Worm (Caenorhabditis elegans) whole organism, L3 larva: ENCODE data around the gene alh-8.

Experiments
- R02D3.7 ChIP-seq: fragments of 150-350 bp; optimal IDR thresholded peaks from 2 replicates; lab custom pipeline; 2014; ENCODE audit warnings: missing biosample characterization, missing genetic modification characterization
- ZK546.5 ChIP-seq: sonication (generic microtip); optimal IDR thresholded peaks from 2 replicates; lab custom pipeline; 2017; ENCODE audit warnings: missing biosample characterization, missing genetic modification characterization
- aly-2 ChIP-seq: fragments of 150-350 bp; optimal IDR thresholded peaks from 2 replicates; lab custom pipeline; 2014; ENCODE audit warnings: missing biosample characterization, missing genetic modification characterization
- ama-1 ChIP-seq: fragments of 150-350 bp; optimal IDR thresholded peaks from 2 replicates; lab custom pipeline; 2018
- ceh-16 ChIP-seq: sonication (generic microtip); optimal IDR thresholded peaks from 2 replicates; lab custom pipeline; 2017; ENCODE audit warnings: missing biosample characterization, missing genetic modification characterization
- ceh-28 ChIP-seq: fragments of 150-350 bp; optimal IDR thresholded peaks from 2 replicates; lab custom pipeline; 2014; ENCODE audit warnings: missing biosample characterization, missing genetic modification reagents, missing genetic modification characterization
- ceh-82 ChIP-seq: fragments of 150-350 bp; optimal IDR thresholded peaks from 2 replicates; lab custom pipeline; 2014; ENCODE audit warnings: missing biosample characterization, missing genetic modification characterization
- ceh-9 ChIP-seq: sonication (generic microtip); optimal IDR thresholded peaks from 2 replicates; lab custom pipeline; 2018; ENCODE audit warnings: missing biosample characterization, missing genetic modification characterization
- daf-12 ChIP-seq: fragments of 150-350 bp; optimal IDR thresholded peaks from 2 replicates; lab custom pipeline; 2014; ENCODE audit warnings: missing biosample characterization, missing genetic modification reagents, missing genetic modification characterization
- egl-27 ChIP-seq: sonication (generic microtip); optimal IDR thresholded peaks from 4 replicates; lab custom pipeline; 2017; ENCODE audit warnings: missing biosample characterization, missing genetic modification reagents, missing genetic modification characterization
- egl-5 ChIP-seq: fragments of 150-350 bp; optimal IDR thresholded peaks from 2 replicates; lab custom pipeline; 2017; ENCODE audit warnings: missing biosample characterization, missing genetic modification reagents, missing genetic modification characterization, inconsistent platforms
- elt-1 ChIP-seq: fragments of 150-350 bp; optimal IDR thresholded peaks from 2 replicates; lab custom pipeline; 2014; ENCODE audit warnings: missing biosample characterization, missing genetic modification characterization
- elt-2 ChIP-seq: sonication (generic microtip); optimal IDR thresholded peaks from 2 replicates; lab custom pipeline; 2016; ENCODE audit warnings: missing genetic modification reagents, mild to moderate bottlenecking, missing genetic modification characterization, missing compliant biosample characterization
- elt-3 ChIP-seq, 3 experiments: fragments of 150-350 bp in 1 of 3; sonication (generic microtip) in 2 of 3; optimal IDR thresholded peaks; 2 replicates in 2 of 3; 4 replicates in 1 of 3; lab custom pipeline; 2014 to 2017; ENCODE audit warnings: missing biosample characterization in 3 of 3, missing genetic modification characterization in 3 of 3
- eor-1 ChIP-seq, 2 experiments: fragments of 150-350 bp; optimal IDR thresholded peaks; 2 replicates each; lab custom pipeline; 2014 to 2018; ENCODE audit warnings: missing biosample characterization in 2 of 2, missing genetic modification characterization in 2 of 2
- fkh-10 ChIP-seq: sonication (generic microtip); optimal IDR thresholded peaks from 2 replicates; lab custom pipeline; 2017; ENCODE audit warnings: missing biosample characterization, missing genetic modification reagents, missing genetic modification characterization
- fkh-2 ChIP-seq: fragments of 150-350 bp; optimal IDR thresholded peaks from 2 replicates; lab custom pipeline; 2014; ENCODE audit warnings: missing biosample characterization, missing genetic modification reagents, missing genetic modification characterization
- fos-1 ChIP-seq: fragments of 150-350 bp; optimal IDR thresholded peaks from 2 replicates; lab custom pipeline; 2014; ENCODE audit warnings: missing biosample characterization, missing genetic modification characterization
- hmg-11 ChIP-seq: sonication (generic microtip); optimal IDR thresholded peaks from 2 replicates; lab custom pipeline; 2016; ENCODE audit warnings: missing genetic modification characterization, missing compliant biosample characterization
- jun-1 ChIP-seq: fragments of 150-350 bp; optimal IDR thresholded peaks from 2 replicates; lab custom pipeline; 2014; ENCODE audit warnings: missing biosample characterization, missing genetic modification reagents, missing genetic modification characterization
- lin-15B ChIP-seq: fragments of 150-350 bp; optimal IDR thresholded peaks from 2 replicates; lab custom pipeline; 2014; ENCODE audit warnings: missing biosample characterization, missing genetic modification characterization
- lin-39 ChIP-seq: fragments of 150-350 bp; optimal IDR thresholded peaks from 2 replicates; lab custom pipeline; 2018; ENCODE audit warnings: missing biosample characterization, missing genetic modification reagents, missing genetic modification characterization
- lsy-12 ChIP-seq: sonication (generic microtip); optimal IDR thresholded peaks from 2 replicates; lab custom pipeline; 2016; ENCODE audit warnings: mild to moderate bottlenecking, missing genetic modification characterization, missing compliant biosample characterization
- mdl-1 ChIP-seq: fragments of 150-350 bp; optimal IDR thresholded peaks from 2 replicates; lab custom pipeline; 2014; ENCODE audit warnings: missing biosample characterization, missing genetic modification characterization
- mml-1 ChIP-seq: fragments of 150-350 bp; sonication (generic microtip); optimal IDR thresholded peaks from 3 replicates; lab custom pipeline; 2014; ENCODE audit warnings: missing biosample characterization, missing genetic modification characterization
- nfya-1 ChIP-seq: sonication (generic microtip); optimal IDR thresholded peaks from 2 replicates; lab custom pipeline; 2017; ENCODE audit warnings: missing genetic modification characterization, mild to moderate bottlenecking, missing compliant biosample characterization, antibody characterized with exemption, moderate library complexity; ENCODE audit not compliant: insufficient read depth
- nhr-11 ChIP-seq: fragments of 150-350 bp; optimal IDR thresholded peaks from 2 replicates; lab custom pipeline; 2014; ENCODE audit warnings: missing biosample characterization, missing genetic modification characterization
- nhr-12 ChIP-seq: fragments of 150-350 bp; optimal IDR thresholded peaks from 2 replicates; lab custom pipeline; 2014; ENCODE audit warnings: missing biosample characterization, missing genetic modification characterization
- nhr-23 ChIP-seq: fragments of 150-350 bp; optimal IDR thresholded peaks from 2 replicates; lab custom pipeline; 2014; ENCODE audit warnings: missing biosample characterization, missing genetic modification reagents, missing genetic modification characterization
- nhr-237 ChIP-seq: fragments of 150-350 bp; optimal IDR thresholded peaks from 2 replicates; lab custom pipeline; 2014; ENCODE audit warnings: missing biosample characterization, missing genetic modification characterization
- nhr-25 ChIP-seq: sonication (generic microtip); optimal IDR thresholded peaks from 2 replicates; lab custom pipeline; 2017; ENCODE audit warnings: missing biosample characterization, missing genetic modification characterization
- nhr-28 ChIP-seq: fragments of 150-350 bp; optimal IDR thresholded peaks from 2 replicates; lab custom pipeline; 2014; ENCODE audit warnings: missing biosample characterization, missing genetic modification characterization
- nhr-43 ChIP-seq: sonication (generic microtip); optimal IDR thresholded peaks from 2 replicates; lab custom pipeline; 2016; ENCODE audit warnings: mild to moderate bottlenecking, missing genetic modification characterization, missing compliant biosample characterization; ENCODE audit not compliant: poor library complexity, severe bottlenecking
- nhr-76 ChIP-seq: fragments of 150-350 bp; sonication (generic microtip); optimal IDR thresholded peaks from 5 replicates; lab custom pipeline; 2014; ENCODE audit warnings: missing biosample characterization, missing genetic modification characterization
- nhr-77 ChIP-seq: fragments of 150-350 bp; optimal IDR thresholded peaks from 2 replicates; lab custom pipeline; 2014; ENCODE audit warnings: missing biosample characterization, missing genetic modification characterization
- pha-4 ChIP-seq: fragments of 150-350 bp; optimal IDR thresholded peaks from 2 replicates; lab custom pipeline; 2014; ENCODE audit warnings: missing biosample characterization, missing genetic modification reagents, missing genetic modification characterization
- pqm-1 ChIP-seq: fragments of 150-350 bp; optimal IDR thresholded peaks from 2 replicates; lab custom pipeline; 2017; ENCODE audit warnings: missing biosample characterization, missing genetic modification characterization, inconsistent platforms
- skn-1 ChIP-seq: fragments of 150-350 bp; optimal IDR thresholded peaks from 2 replicates; lab custom pipeline; 2014; ENCODE audit warnings: missing biosample characterization, missing genetic modification characterization
- snpc-4 ChIP-seq: fragments of 150-350 bp; optimal IDR thresholded peaks from 2 replicates; lab custom pipeline; 2014; ENCODE audit warnings: missing biosample characterization, missing genetic modification characterization
- tbx-2 ChIP-seq: sonication (generic microtip); optimal IDR thresholded peaks from 2 replicates; lab custom pipeline; 2016; ENCODE audit warnings: mild to moderate bottlenecking, missing genetic modification characterization, missing compliant biosample characterization
- unc-39 ChIP-seq: sonication (generic microtip); optimal IDR thresholded peaks from 4 replicates; lab custom pipeline; 2017; ENCODE audit warnings: missing biosample characterization, missing genetic modification characterization
- unc-62 ChIP-seq: fragments of 150-350 bp; sonication (generic microtip); optimal IDR thresholded peaks from 4 replicates; lab custom pipeline; 2014; ENCODE audit warnings: missing biosample characterization, missing genetic modification reagents, missing genetic modification characterization
- zag-1 ChIP-seq: fragments of 150-350 bp; optimal IDR thresholded peaks from 2 replicates; lab custom pipeline; 2014; ENCODE audit warnings: missing biosample characterization, missing genetic modification characterization
- ztf-11 ChIP-seq: fragments of 150-350 bp; optimal IDR thresholded peaks from 2 replicates; lab custom pipeline; 2014; ENCODE audit warnings: missing biosample characterization, missing genetic modification characterization
- ztf-4 ChIP-seq: fragments of 150-350 bp; optimal IDR thresholded peaks from 2 replicates; lab custom pipeline; 2014; ENCODE audit warnings: missing biosample characterization, missing genetic modification characterization

The alh-8 gene

DNA sequence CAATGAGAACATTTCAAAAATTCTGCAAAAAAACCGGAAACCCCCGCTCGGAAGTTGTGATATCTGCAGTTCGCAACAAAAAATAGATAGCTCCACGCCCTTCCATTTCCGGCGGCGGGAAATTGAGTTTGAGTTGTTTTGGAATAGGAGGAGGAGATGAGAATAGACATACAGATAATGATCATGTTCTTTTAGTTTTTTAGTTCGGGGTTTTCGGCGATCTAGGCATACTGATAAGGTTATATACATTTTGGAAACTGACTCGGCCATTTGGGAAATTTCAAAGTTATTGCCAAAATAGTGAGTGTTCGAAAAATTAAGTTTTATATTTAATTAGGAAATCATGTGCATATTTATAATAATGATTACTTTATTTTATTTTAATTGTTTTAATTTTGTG, 5.0 kb downstream of the alh-8 start:
- TF ChIP-seq nhr-12 (no peak), eor-1 (tag; optimal IDR thresholded peaks at IDR 0.05; lab: Kevin White, UChicago) (no peak), unc-39 (tag; lab: Kevin White, UChicago) (no peak), nhr-43 (no peak), elt-1 (peak; percentile 74), nhr-77 (no peak), unc-62 (no peak)

DNA sequence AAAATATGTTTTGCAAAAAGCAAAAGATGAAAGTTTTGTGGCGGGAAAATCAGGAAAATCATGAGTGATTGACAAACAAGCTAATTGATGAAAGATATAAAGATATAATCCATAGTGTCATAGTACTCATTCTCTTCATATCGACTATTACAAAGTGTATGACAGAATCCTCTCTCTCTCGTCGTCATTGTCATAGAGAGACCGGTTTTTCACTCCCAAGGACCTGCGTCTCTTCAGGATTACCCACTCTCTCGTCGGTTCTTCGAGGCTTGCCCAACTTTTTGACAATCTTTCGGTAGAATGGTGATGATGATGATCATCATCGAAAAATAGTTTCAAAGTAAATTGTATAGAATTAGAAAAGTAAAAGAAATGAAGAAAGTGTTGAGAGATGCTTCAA, 8.5 kb downstream of the alh-8 start:
- TF ChIP-seq R02D3.7 (no peak), nhr-23 (tag; lab: Kevin White, UChicago) (peak; percentile 83), nhr-77 (no peak), nhr-76 (no peak), ceh-28 (tag; lab: Kevin White, UChicago) (no peak), pha-4 (tag; lab: Kevin White, UChicago) (no peak), ztf-11 (tag; lab: Kevin White, UChicago) (no peak), ceh-9 (tag; lab: Kevin White, UChicago) (no peak), unc-39 (tag; lab: Kevin White, UChicago) (no peak), hmg-11 (tag; lab: Kevin White, UChicago) (no peak), elt-2 (tag; lab: Kevin White, UChicago) (no peak), elt-3 (tag; optimal IDR thresholded peaks at IDR 0.05; lab: Kevin White, UChicago) (no peak), lsy-12 (tag; lab: Kevin White, UChicago) (no peak), nhr-28 (tag; lab: Kevin White, UChicago) (no peak), ztf-4 (tag; lab: Kevin White, UChicago) (no peak), unc-62 (peak; percentile 17), nhr-43 (peak; percentile 79), pqm-1 (tag; lab: Kevin White, UChicago) (no peak), nhr-12 (no peak), zag-1 (tag; lab: Kevin White, UChicago) (no peak), nhr-25 (tag; lab: Kevin White, UChicago) (peak; percentile 88), mml-1 (no peak), skn-1 (tag; lab: Kevin White, UChicago) (no peak), mdl-1 (no peak), snpc-4 (no peak), daf-12 (tag; lab: Kevin White, UChicago) (no peak), jun-1 (tag; lab: Kevin White, UChicago) (no peak), ZK546.5 (no peak), ceh-82 (tag; lab: Kevin White, UChicago) (no peak), nfya-1 (tag; lab: Kevin White, UChicago) (peak; percentile 36), nhr-237 (tag; lab: Kevin White, UChicago) (no peak), egl-5 (tag; lab: Kevin White, UChicago) (no peak), ceh-16 (tag; lab: Kevin White, UChicago) (no peak), nhr-11 (tag; lab: Kevin White, UChicago) (no peak), egl-27 (tag; lab: Kevin White, UChicago) (no peak), ama-1 (lab: Kevin White, UChicago) (no peak), lin-15B (tag; lab: Kevin White, UChicago) (no peak), tbx-2 (no peak), eor-1 (tag; optimal IDR thresholded peaks at IDR 0.05; lab: Kevin White, UChicago) (no peak), fos-1 (tag; lab: Kevin White, UChicago) (no peak), aly-2 (tag; lab: Kevin White, UChicago) (no peak), fkh-10 (GFP tag; lab: Kevin White, UChicago) (no peak)
- TF ChIP-seq, all 47 proteins: peak for 5

DNA sequence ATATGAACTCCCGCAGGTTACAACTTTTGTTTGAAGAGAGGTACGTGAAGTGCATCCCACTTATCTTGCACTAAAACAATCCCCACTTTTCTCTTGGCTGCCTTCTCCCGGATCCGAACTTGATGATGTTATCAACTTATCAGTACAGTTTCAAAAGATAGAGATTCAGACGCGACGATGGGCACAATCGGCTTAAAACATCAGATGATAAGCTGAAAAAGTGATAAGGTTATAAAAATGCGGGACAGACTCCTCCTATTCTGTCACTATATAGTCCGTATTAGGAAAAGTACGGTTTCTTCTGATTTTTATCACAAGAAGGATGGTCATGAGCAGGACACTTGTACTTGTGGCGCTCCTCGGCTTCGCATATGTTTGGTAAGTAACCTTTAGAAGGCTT, 10.3 kb downstream of the alh-8 start, which contains the start of gene ctsa-1.2:
Gene ctsa-1.2, plus strand, starts transcription at position 160 of the 400 bp plus-strand sequence.
- TF ChIP-seq pha-4 (tag; lab: Kevin White, UChicago): no peak
- TF ChIP-seq pqm-1 (tag; lab: Kevin White, UChicago): peak; percentile 94
- TF ChIP-seq nhr-28 (tag; lab: Kevin White, UChicago): no peak
- TF ChIP-seq fkh-2: no peak
- no peak for TF ChIP-seq zag-1 (tag; lab: Kevin White, UChicago)
- peak; percentile 94 for TF ChIP-seq elt-2 (tag; lab: Kevin White, UChicago)
- TF ChIP-seq unc-39 (tag; lab: Kevin White, UChicago): no peak
- no peak for TF ChIP-seq nhr-23 (tag; lab: Kevin White, UChicago)
- TF ChIP-seq ZK546.5: no peak
- no peak for TF ChIP-seq egl-5 (tag; lab: Kevin White, UChicago)
- no peak for TF ChIP-seq hmg-11 (tag; lab: Kevin White, UChicago)
- TF ChIP-seq mdl-1: no peak
- no peak for TF ChIP-seq nhr-11 (tag; lab: Kevin White, UChicago)
- TF ChIP-seq unc-62: no peak
- TF ChIP-seq lin-39 (tag; lab: Kevin White, UChicago): no peak
